Worm (Caenorhabditis elegans): ENCODE results near the gene lon-2.

ce11 chrX:4769885-4770284, 21.0 kb upstream of the lon-2 start, which contains the start of gene npr-1:
- TF ChIP-seq pqm-1 (tag; optimal IDR thresholded peaks at IDR 0.05) (no peak), ets-5 (GFP tag; IDR thresholded peaks at IDR 0.05) (no peak), lin-15B (tag; optimal IDR thresholded peaks at IDR 0.05) (no peak), zag-1 (tag; optimal IDR thresholded peaks at IDR 0.05) (no peak), ceh-8 (GFP tag; optimal IDR thresholded peaks at IDR 0.05) (no peak)

Data from whole organism, L1 larva.